Fruit fly (Drosophila melanogaster) whole organism, embryonic: ENCODE measurements around the gene Dlip2.

Source experiments
- Ada2b ChIP-seq: fragments of 200-800 bp; sonication (Bioruptor generic); IDR thresholded peaks from 2 replicates; pipeline ENCODE4 v1.3.6; 2022; ENCODE audit warnings: missing biosample characterization, missing genetic modification characterization
- Bdp1 ChIP-seq: fragments of 200-800 bp; sonication (Bioruptor generic); optimal IDR thresholded peaks from 3 replicates; lab custom pipeline; 2016; ENCODE audit warnings: missing biosample characterization, missing genetic modification characterization
- CG10267 ChIP-seq: fragments of 200-800 bp; sonication (Bioruptor generic); optimal IDR thresholded peaks from 2 replicates; lab custom pipeline; 2018; ENCODE audit warnings: missing biosample characterization, mild to moderate bottlenecking, missing genetic modification characterization, moderate library complexity
- CG10543 ChIP-seq: fragments of 200-800 bp; sonication (Bioruptor generic); optimal IDR thresholded peaks from 3 replicates; lab custom pipeline; 2017; ENCODE audit warnings: missing biosample characterization, mild to moderate bottlenecking, missing genetic modification characterization, moderate library complexity
- CG10565 ChIP-seq: fragments of 200-800 bp; sonication (Bioruptor generic); optimal IDR thresholded peaks from 3 replicates; lab custom pipeline; 2016; ENCODE audit warnings: missing biosample characterization, mild to moderate bottlenecking, missing genetic modification characterization
- CG11560 ChIP-seq: fragments of 200-800 bp; sonication (Bioruptor generic); IDR thresholded peaks from 3 replicates; pipeline ENCODE4 v1.3.6; 2022; ENCODE audit warnings: missing biosample characterization, missing genetic modification characterization
- CG12071 ChIP-seq: fragments of 200-800 bp; sonication (Bioruptor generic); optimal IDR thresholded peaks from 3 replicates; lab custom pipeline; 2018; ENCODE audit warnings: missing biosample characterization, mild to moderate bottlenecking, missing genetic modification characterization
- CG12659 ChIP-seq: fragments of 200-800 bp; sonication (Bioruptor generic); optimal IDR thresholded peaks from 3 replicates; lab custom pipeline; 2017; ENCODE audit warnings: mild to moderate bottlenecking, missing biosample characterization, missing genetic modification reagents, missing genetic modification characterization
- CG13123 ChIP-seq: fragments of 200-800 bp; sonication (Bioruptor generic); optimal IDR thresholded peaks from 2 replicates; lab custom pipeline; 2016; ENCODE audit warnings: missing biosample characterization, missing genetic modification characterization
- CG13287 ChIP-seq: fragments of 200-800 bp; sonication (Bioruptor generic); IDR thresholded peaks from 2 replicates; pipeline ENCODE4 v1.3.6; 2022; ENCODE audit warnings: missing biosample characterization, missing genetic modification characterization; ENCODE audit not compliant: partially characterized antibody
- CG16863 ChIP-seq: fragments of 200-800 bp; sonication (Bioruptor generic); optimal IDR thresholded peaks from 3 replicates; lab custom pipeline; 2016; ENCODE audit warnings: missing biosample characterization, missing genetic modification characterization
- CG17328 ChIP-seq: fragments of 200-800 bp; sonication (Bioruptor generic); IDR thresholded peaks from 2 replicates; pipeline ENCODE4 v1.3.6; 2022; ENCODE audit warnings: missing biosample characterization, missing genetic modification characterization
- CG17612 ChIP-seq: fragments of 200-800 bp; sonication (Bioruptor generic); IDR thresholded peaks from 2 replicates; pipeline ENCODE4 v1.3.6; 2022; ENCODE audit warnings: missing biosample characterization, missing genetic modification characterization
- CG17912 ChIP-seq: fragments of 200-800 bp; sonication (Bioruptor generic); optimal IDR thresholded peaks from 2 replicates; lab custom pipeline; 2018; ENCODE audit warnings: missing biosample characterization, mild to moderate bottlenecking, missing genetic modification characterization
- CG1832 ChIP-seq: fragments of 200-800 bp; sonication (Bioruptor generic); optimal IDR thresholded peaks from 2 replicates; lab custom pipeline; 2017; ENCODE audit warnings: missing biosample characterization, mild to moderate bottlenecking, missing genetic modification characterization, inconsistent platforms
- CG2120 ChIP-seq: fragments of 200-800 bp; sonication (Bioruptor generic); optimal IDR thresholded peaks from 3 replicates; lab custom pipeline; 2016; ENCODE audit warnings: missing biosample characterization, missing genetic modification characterization
- CG3065 ChIP-seq: fragments of 200-800 bp; sonication (Bioruptor generic); optimal IDR thresholded peaks from 2 replicates; lab custom pipeline; 2016; ENCODE audit warnings: missing biosample characterization, missing genetic modification characterization
- CG32532 ChIP-seq: fragments of 200-800 bp; sonication (Bioruptor generic); IDR thresholded peaks from 2 replicates; pipeline ENCODE4 v1.3.6; 2022; ENCODE audit warnings: missing biosample characterization, missing genetic modification characterization
- CG3281 ChIP-seq: fragments of 200-800 bp; sonication (Bioruptor generic); optimal IDR thresholded peaks from 3 replicates; lab custom pipeline; 2017; ENCODE audit warnings: missing biosample characterization, mild to moderate bottlenecking, missing genetic modification characterization
- CG6689 ChIP-seq: fragments of 200-800 bp; sonication (Bioruptor generic); IDR thresholded peaks from 2 replicates; pipeline ENCODE4 v1.3.6; 2022; ENCODE audit warnings: missing biosample characterization, missing genetic modification characterization
- CG6791 ChIP-seq: fragments of 200-800 bp; sonication (Bioruptor generic); IDR thresholded peaks from 3 replicates; pipeline ENCODE4 v1.3.6; 2022; ENCODE audit warnings: missing biosample characterization, missing genetic modification characterization; ENCODE audit not compliant: partially characterized antibody
- CG7745 ChIP-seq: fragments of 200-800 bp; sonication (Bioruptor generic); optimal IDR thresholded peaks from 2 replicates; lab custom pipeline; 2018; ENCODE audit warnings: missing biosample characterization, mild to moderate bottlenecking, missing genetic modification characterization, moderate library complexity
- CG9215 ChIP-seq: fragments of 200-800 bp; sonication (Bioruptor generic); IDR thresholded peaks from 2 replicates; pipeline ENCODE4 v1.3.6; 2022; ENCODE audit warnings: missing biosample characterization, missing genetic modification characterization
- CG9727 ChIP-seq: fragments of 200-800 bp; sonication (Bioruptor generic); optimal IDR thresholded peaks from 3 replicates; lab custom pipeline; 2017; ENCODE audit warnings: missing biosample characterization, mild to moderate bottlenecking, missing genetic modification characterization
- CTCF ChIP-seq: fragments of 200-800 bp; sonication (Bioruptor generic); optimal IDR thresholded peaks from 2 replicates; lab custom pipeline; 2017; ENCODE audit warnings: missing biosample characterization, mild to moderate bottlenecking, missing genetic modification characterization, moderate library complexity
- CoRest ChIP-seq: fragments of 200-800 bp; sonication (Bioruptor generic); optimal IDR thresholded peaks from 3 replicates; lab custom pipeline; 2018; ENCODE audit warnings: missing biosample characterization, mild to moderate bottlenecking, missing genetic modification characterization, moderate library complexity
- Gug ChIP-seq: fragments of 200-800 bp; sonication (Bioruptor generic); IDR thresholded peaks from 4 replicates; pipeline ENCODE4 v1.3.6; 2022; ENCODE audit warnings: missing biosample characterization, missing genetic modification characterization
- HLHmδ ChIP-seq: fragments of 200-800 bp; sonication (Bioruptor generic); optimal IDR thresholded peaks from 2 replicates; lab custom pipeline; 2018; ENCODE audit warnings: missing biosample characterization, mild to moderate bottlenecking, missing genetic modification characterization, moderate library complexity
- HmgD ChIP-seq: fragments of 200-800 bp; sonication (Bioruptor generic); optimal IDR thresholded peaks from 3 replicates; lab custom pipeline; 2016; ENCODE audit warnings: missing biosample characterization, missing genetic modification characterization
- Lhr ChIP-seq: fragments of 200-800 bp; sonication (Bioruptor generic); optimal IDR thresholded peaks from 3 replicates; lab custom pipeline; 2017; ENCODE audit warnings: mild to moderate bottlenecking, missing biosample characterization, missing genetic modification reagents, missing genetic modification characterization
- Lim3 ChIP-seq: fragments of 200-800 bp; sonication (Bioruptor generic); IDR thresholded peaks from 2 replicates; pipeline ENCODE4 v1.3.6; 2022; ENCODE audit warnings: missing biosample characterization, missing genetic modification characterization
- MESR4 ChIP-seq: fragments of 200-800 bp; sonication (Bioruptor generic); optimal IDR thresholded peaks from 2 replicates; lab custom pipeline; 2018; ENCODE audit warnings: missing biosample characterization, mild to moderate bottlenecking, missing genetic modification characterization, moderate library complexity
- Rfx ChIP-seq: fragments of 200-800 bp; sonication (Bioruptor generic); IDR thresholded peaks from 2 replicates; pipeline ENCODE4 v1.3.6; 2022; ENCODE audit warnings: missing biosample characterization, missing genetic modification characterization
- Six4 ChIP-seq: fragments of 200-800 bp; sonication (Bioruptor generic); optimal IDR thresholded peaks from 2 replicates; lab custom pipeline; 2016; ENCODE audit warnings: missing biosample characterization, missing genetic modification characterization
- Sry-β ChIP-seq: fragments of 200-800 bp; sonication (Bioruptor generic); optimal IDR thresholded peaks from 2 replicates; lab custom pipeline; 2018; ENCODE audit warnings: missing biosample characterization, mild to moderate bottlenecking, missing genetic modification characterization, moderate library complexity
- Sry-δ ChIP-seq: fragments of 200-800 bp; sonication (Bioruptor generic); optimal IDR thresholded peaks from 2 replicates; lab custom pipeline; 2016; ENCODE audit warnings: missing biosample characterization, missing genetic modification characterization
- cwo ChIP-seq: fragments of 200-800 bp; sonication (Bioruptor generic); optimal IDR thresholded peaks from 3 replicates; lab custom pipeline; 2017; ENCODE audit warnings: missing biosample characterization, missing genetic modification characterization, mild to moderate bottlenecking, moderate library complexity, missing genetic modification reagents
- emc ChIP-seq: fragments of 200-800 bp; sonication (Bioruptor generic); optimal IDR thresholded peaks from 2 replicates; lab custom pipeline; 2016; ENCODE audit warnings: missing biosample characterization, missing genetic modification characterization
- gcm ChIP-seq: fragments of 200-800 bp; sonication (Bioruptor generic); optimal IDR thresholded peaks from 2 replicates; lab custom pipeline; 2019; ENCODE audit warnings: missing biosample characterization, mild to moderate bottlenecking, missing genetic modification characterization, moderate library complexity
- hkb ChIP-seq, 2 experiments: fragments of 200-800 bp in 1 of 2; fragments of >200 bp in 1 of 2; sonication (Bioruptor generic) in 1 of 2; IDR thresholded peaks in 1 of 2; optimal IDR thresholded peaks in 1 of 2; 2 replicates each; pipeline versions ENCODE4 v1.3.6 to Lab custom; 2017 to 2022; ENCODE audit warnings: missing biosample characterization in 1 of 2, missing genetic modification characterization in 1 of 2
- jigr1 ChIP-seq: fragments of 200-800 bp; sonication (Bioruptor generic); IDR thresholded peaks from 3 replicates; pipeline ENCODE4 v1.3.6; 2022; ENCODE audit warnings: missing biosample characterization, missing genetic modification characterization
- pfk ChIP-seq: fragments of 200-800 bp; sonication (Bioruptor generic); optimal IDR thresholded peaks from 2 replicates; lab custom pipeline; 2018; ENCODE audit warnings: missing biosample characterization, mild to moderate bottlenecking, missing genetic modification characterization, moderate library complexity
- ro ChIP-seq: fragments of 200-800 bp; sonication (Bioruptor generic); IDR thresholded peaks from 2 replicates; pipeline ENCODE4 v1.3.6; 2022; ENCODE audit warnings: missing biosample characterization, missing genetic modification characterization
- row ChIP-seq: fragments of 200-800 bp; sonication (Bioruptor generic); IDR thresholded peaks from 3 replicates; pipeline ENCODE4 v1.3.6; 2022; ENCODE audit warnings: missing biosample characterization, missing genetic modification characterization
- schlank ChIP-seq: fragments of 200-800 bp; sonication (Bioruptor generic); optimal IDR thresholded peaks from 2 replicates; lab custom pipeline; 2018; ENCODE audit warnings: missing biosample characterization, mild to moderate bottlenecking, missing genetic modification characterization
- sob ChIP-seq: fragments of 200-800 bp; sonication (Bioruptor generic); IDR thresholded peaks from 2 replicates; pipeline ENCODE4 v1.3.6; 2022; ENCODE audit warnings: missing biosample characterization, missing genetic modification characterization
- sug ChIP-seq: fragments of 200-800 bp; optimal IDR thresholded peaks from 2 replicates; lab custom pipeline; 2019; ENCODE audit warnings: missing biosample characterization, mild to moderate bottlenecking, missing genetic modification characterization, moderate library complexity
- trem ChIP-seq: fragments of 200-800 bp; optimal IDR thresholded peaks from 3 replicates; lab custom pipeline; 2019; ENCODE audit warnings: missing biosample characterization, mild to moderate bottlenecking, missing genetic modification characterization, moderate library complexity
- unpg ChIP-seq: fragments of 200-800 bp; sonication (Bioruptor generic); optimal IDR thresholded peaks from 3 replicates; lab custom pipeline; 2018; ENCODE audit warnings: missing biosample characterization, mild to moderate bottlenecking, missing genetic modification characterization, moderate library complexity
- vnd ChIP-seq: fragments of 200-800 bp; sonication (Bioruptor generic); IDR thresholded peaks from 3 replicates; pipeline ENCODE4 v1.3.6; 2022; ENCODE audit warnings: missing biosample characterization, missing genetic modification characterization; ENCODE audit not compliant: partially characterized antibody
- zen ChIP-seq: fragments of 200-800 bp; sonication (Bioruptor generic); optimal IDR thresholded peaks from 3 replicates; lab custom pipeline; 2018; ENCODE audit warnings: missing biosample characterization, mild to moderate bottlenecking, missing genetic modification characterization, moderate library complexity

The Dlip2 gene

dm6 chr3R:4664947-4665346 lies 19.5 kb upstream of the Dlip2 start (continued):
- TF ChIP-seq gcm (peak; percentile 84), Sry-δ (peak; percentile 45), row (no peak), CG1832 (GFP tag; lab: Kevin White, UChicago) (no peak), Lim3 (GFP tag; lab: Robert Waterston, UW) (no peak), MESR4 (GFP tag; lab: Kevin White, UChicago) (no peak), CG10543 (GFP tag; lab: Kevin White, UChicago) (peak; percentile 71), pfk (GFP tag; lab: Kevin White, UChicago) (peak; percentile 60), HmgD (peak; percentile 26), Bdp1 (GFP tag; lab: Kevin White, UChicago) (no peak), CG32532 (GFP tag; lab: Robert Waterston, UW) (no peak), CoRest (tag; lab: Kevin White, UChicago) (no peak), unpg (peak; percentile 78), sug (tag; lab: Kevin White, UChicago) (no peak), hkb (optimal IDR thresholded peaks at IDR 0.05; lab: Kevin White, UChicago) (no peak), hkb (GFP tag; IDR thresholded peaks at IDR 0.05; lab: Robert Waterston, UW) (peak; percentile 90), CG6791 (GFP tag; lab: Robert Waterston, UW) (no peak), CG10565 (GFP tag; lab: Kevin White, UChicago) (peak; percentile 63), CG17912 (GFP tag; lab: Kevin White, UChicago) (no peak), CG6689 (GFP tag; lab: Robert Waterston, UW) (peak; percentile 68), CG17612 (GFP tag; lab: Robert Waterston, UW) (peak; percentile 58; the same call in 1 of the 2 replicates), CG3065 (GFP tag; lab: Kevin White, UChicago) (no peak), jigr1 (GFP tag; lab: Robert Waterston, UW) (no peak), HLHmδ (GFP tag; lab: Kevin White, UChicago) (peak; percentile 83), Six4 (peak; percentile 83), CG12659 (GFP tag; lab: Kevin White, UChicago) (no peak), CG10267 (tag; lab: Kevin White, UChicago) (peak; percentile 70), Rfx (GFP tag; lab: Robert Waterston, UW) (peak; percentile 66; the same call in 1 of the 2 replicates), CG12071 (GFP tag; lab: Kevin White, UChicago) (peak; percentile 90), CG13123 (no peak), Gug (GFP tag; lab: Robert Waterston, UW) (no peak), CG7745 (no peak), trem (tag; lab: Kevin White, UChicago) (peak; percentile 73), Lhr (GFP tag; lab: Kevin White, UChicago) (peak; percentile 3), Ada2b (GFP tag; lab: Robert Waterston, UW) (no peak; the same call in 1 of the 2 replicates), Sry-β (GFP tag; lab: Kevin White, UChicago) (peak; percentile 79), schlank (tag; lab: Kevin White, UChicago) (peak; percentile 75), vnd (GFP tag; lab: Robert Waterston, UW) (no peak), CG3281 (GFP tag; lab: Kevin White, UChicago) (peak; percentile 84), ro (GFP tag; lab: Robert Waterston, UW) (no peak), CG9727 (GFP tag; lab: Kevin White, UChicago) (peak; percentile 79), CG16863 (GFP tag; lab: Kevin White, UChicago) (no peak), CG2120 (GFP tag; lab: Kevin White, UChicago) (peak; percentile 19), CG13287 (no peak), CG9215 (GFP tag; lab: Robert Waterston, UW) (no peak), emc (GFP tag; lab: Kevin White, UChicago) (no peak), CTCF (GFP tag; lab: Kevin White, UChicago) (peak; percentile 69), CG17328 (GFP tag; lab: Robert Waterston, UW) (no peak), sob (GFP tag; lab: Robert Waterston, UW) (peak; percentile 87; the same call in 1 of the 2 replicates), cwo (peak; percentile 67), CG11560 (tag; lab: Robert Waterston, UW) (peak; percentile 37; the same call in 1 of the 3 replicates), zen (tag; lab: Kevin White, UChicago) (peak; percentile 40)
